Worm (Caenorhabditis elegans): ENCODE results near the gene svop-1.

DNA sequence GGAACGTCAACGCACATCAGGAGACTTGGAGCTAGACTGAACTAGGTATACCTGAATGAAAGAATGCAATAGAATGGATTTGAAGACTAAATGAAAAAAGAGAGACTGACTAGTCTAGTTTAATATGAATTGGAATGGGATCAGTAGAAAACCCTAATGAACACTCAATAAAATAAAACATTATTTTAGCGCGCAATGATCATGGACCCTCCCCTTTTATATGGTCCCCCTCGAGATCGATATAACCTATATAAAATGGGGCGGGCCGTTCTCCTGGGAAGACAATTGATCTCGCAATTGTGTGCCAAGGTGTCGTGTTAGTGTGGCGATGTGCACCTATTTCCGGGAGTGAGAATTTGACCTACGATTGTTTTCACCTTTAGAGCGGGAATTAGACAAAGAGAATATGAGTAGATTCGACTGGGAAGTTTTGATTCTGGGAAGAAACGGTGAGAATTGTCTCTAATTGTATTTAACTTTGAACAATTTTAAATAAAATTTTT is 32.6 kb upstream of the svop-1 start, which contains the start of gene cdc-25.3:
- no peak for TF ChIP-seq mec-3 (tag; optimal IDR thresholded peaks at IDR 0.05; ENCODE audit: borderline replicate concordance)
- TF ChIP-seq tbx-7 (tag; optimal IDR thresholded peaks at IDR 0.05): no peak
- TF ChIP-seq pha-4 (tag; optimal IDR thresholded peaks at IDR 0.05): no peak
- TF ChIP-seq ama-1 (optimal IDR thresholded peaks at IDR 0.05): no peak
- no peak for TF ChIP-seq hlh-13 (GFP tag; optimal IDR thresholded peaks at IDR 0.05)
- TF ChIP-seq fkh-6 (tag; optimal IDR thresholded peaks at IDR 0.05): no peak
